Fruit fly (Drosophila melanogaster) whole organism, embryonic: ENCODE data around the gene DCAF12.

Experiments
- CG10147 ChIP-seq: fragments of 200-800 bp; sonication (Bioruptor generic); optimal IDR thresholded peaks from 2 replicates; lab custom pipeline; 2019; ENCODE audit warnings: missing biosample characterization, mild to moderate bottlenecking, missing genetic modification characterization, moderate library complexity
- CG10431 ChIP-seq: fragments of 200-800 bp; sonication (Bioruptor generic); optimal IDR thresholded peaks from 3 replicates; lab custom pipeline; 2018; ENCODE audit warnings: missing biosample characterization, mild to moderate bottlenecking, missing genetic modification characterization
- CG10543 ChIP-seq: fragments of 200-800 bp; sonication (Bioruptor generic); optimal IDR thresholded peaks from 3 replicates; lab custom pipeline; 2017; ENCODE audit warnings: missing biosample characterization, mild to moderate bottlenecking, missing genetic modification characterization, moderate library complexity
- CG11504 ChIP-seq: fragments of 200-800 bp; sonication (Bioruptor generic); optimal IDR thresholded peaks from 3 replicates; lab custom pipeline; 2019; ENCODE audit warnings: missing biosample characterization, mild to moderate bottlenecking, missing genetic modification characterization, moderate library complexity
- CG11723 ChIP-seq: fragments of 200-800 bp; sonication (Bioruptor generic); optimal IDR thresholded peaks from 2 replicates; lab custom pipeline; 2017; ENCODE audit warnings: missing biosample characterization, mild to moderate bottlenecking, missing genetic modification characterization
- CG13894 ChIP-seq: fragments of 200-800 bp; sonication (Bioruptor generic); optimal IDR thresholded peaks from 3 replicates; lab custom pipeline; 2018; ENCODE audit warnings: missing biosample characterization, mild to moderate bottlenecking, missing genetic modification characterization, moderate library complexity
- CG14441 ChIP-seq: fragments of 200-800 bp; sonication (Bioruptor generic); IDR thresholded peaks from 2 replicates; pipeline ENCODE4 v1.3.6; 2022; ENCODE audit warnings: missing biosample characterization, missing genetic modification characterization
- CG15601 ChIP-seq: fragments of 200-800 bp; sonication (Bioruptor generic); optimal IDR thresholded peaks from 3 replicates; lab custom pipeline; 2019; ENCODE audit warnings: missing biosample characterization, mild to moderate bottlenecking, missing genetic modification characterization, moderate library complexity
- CG16813 ChIP-seq: fragments of 200-800 bp; sonication (Bioruptor generic); IDR thresholded peaks from 3 replicates; pipeline ENCODE4 v1.3.6; 2022; ENCODE audit warnings: missing biosample characterization, missing genetic modification characterization; ENCODE audit not compliant: partially characterized antibody
- CG2199 ChIP-seq: fragments of 200-800 bp; sonication (Bioruptor generic); IDR thresholded peaks from 3 replicates; pipeline ENCODE4 v1.3.6; 2022; ENCODE audit warnings: missing biosample characterization, missing genetic modification characterization
- CG3847 ChIP-seq: fragments of 200-800 bp; sonication (Bioruptor generic); IDR thresholded peaks from 2 replicates; pipeline ENCODE4 v1.3.6; 2022; ENCODE audit warnings: missing biosample characterization, missing genetic modification characterization
- CG4404 ChIP-seq: fragments of 200-800 bp; sonication (Bioruptor generic); IDR thresholded peaks from 2 replicates; pipeline ENCODE4 v1.3.6; 2022; ENCODE audit warnings: missing biosample characterization, missing genetic modification characterization
- CG6254 ChIP-seq: fragments of 200-800 bp; sonication (Bioruptor generic); optimal IDR thresholded peaks from 3 replicates; lab custom pipeline; 2017; ENCODE audit warnings: mild to moderate bottlenecking, missing biosample characterization, missing genetic modification reagents, missing genetic modification characterization
- CG6683 ChIP-seq: fragments of 200-800 bp; sonication (Bioruptor generic); optimal IDR thresholded peaks from 2 replicates; lab custom pipeline; 2017; ENCODE audit warnings: missing biosample characterization, mild to moderate bottlenecking, missing genetic modification characterization, missing genetic modification reagents
- CG7357 ChIP-seq: fragments of 200-800 bp; sonication (Bioruptor generic); IDR thresholded peaks from 3 replicates; pipeline ENCODE4 v1.3.6; 2022; ENCODE audit warnings: missing biosample characterization, missing genetic modification characterization
- CG7987 ChIP-seq: fragments of 200-800 bp; sonication (Bioruptor generic); optimal IDR thresholded peaks from 2 replicates; lab custom pipeline; 2018; ENCODE audit warnings: missing biosample characterization, mild to moderate bottlenecking, missing genetic modification characterization, moderate library complexity
- CG8089 ChIP-seq: fragments of 200-800 bp; sonication (Bioruptor generic); optimal IDR thresholded peaks from 3 replicates; lab custom pipeline; 2016; ENCODE audit warnings: missing biosample characterization, missing genetic modification characterization
- CG8388 ChIP-seq: fragments of 200-800 bp; sonication (Bioruptor generic); optimal IDR thresholded peaks from 2 replicates; lab custom pipeline; 2019; ENCODE audit warnings: missing biosample characterization, mild to moderate bottlenecking, missing genetic modification characterization, moderate library complexity
- Camta ChIP-seq: fragments of 200-800 bp; sonication (Bioruptor generic); optimal IDR thresholded peaks from 2 replicates; lab custom pipeline; 2016; ENCODE audit warnings: missing biosample characterization, missing genetic modification characterization
- D19B ChIP-seq: fragments of 200-800 bp; sonication (Bioruptor generic); optimal IDR thresholded peaks from 2 replicates; lab custom pipeline; 2017; ENCODE audit warnings: missing biosample characterization, mild to moderate bottlenecking, missing genetic modification characterization
- Dref ChIP-seq: fragments of 200-800 bp; sonication (Bioruptor generic); IDR thresholded peaks from 2 replicates; pipeline ENCODE4 v1.3.6; 2022; ENCODE audit warnings: missing biosample characterization, missing genetic modification characterization
- Eip74EF ChIP-seq, 2 experiments: fragments of 200-800 bp in 1 of 2; fragments of >200 bp in 1 of 2; sonication (Bioruptor generic) in 1 of 2; optimal IDR thresholded peaks; 2 replicates each; lab custom pipeline; 2017 to 2019; ENCODE audit warnings: missing biosample characterization in 2 of 2, missing genetic modification characterization in 2 of 2, mild to moderate bottlenecking in 1 of 2, moderate library complexity in 1 of 2
- HHEX ChIP-seq: fragments of 200-800 bp; sonication (Bioruptor generic); optimal IDR thresholded peaks from 3 replicates; lab custom pipeline; 2017; ENCODE audit warnings: missing biosample characterization, mild to moderate bottlenecking, missing genetic modification characterization, missing genetic modification reagents
- HLH3B ChIP-seq: fragments of 200-800 bp; sonication (Bioruptor generic); IDR thresholded peaks from 2 replicates; pipeline ENCODE4 v1.3.6; 2022; ENCODE audit warnings: missing biosample characterization, missing genetic modification characterization
- HmgZ ChIP-seq: fragments of 200-800 bp; sonication (Bioruptor generic); optimal IDR thresholded peaks from 2 replicates; lab custom pipeline; 2018; ENCODE audit warnings: missing biosample characterization, mild to moderate bottlenecking, missing genetic modification characterization
- Hr78 ChIP-seq, 2 experiments: fragments of 200-800 bp in 1 of 2; fragments of >200 bp in 1 of 2; sonication (Bioruptor generic) in 1 of 2; optimal IDR thresholded peaks; 2 replicates each; lab custom pipeline; 2017 to 2019; ENCODE audit warnings: missing biosample characterization in 2 of 2, missing genetic modification characterization in 2 of 2, mild to moderate bottlenecking in 1 of 2, moderate library complexity in 1 of 2
- PHDP ChIP-seq: fragments of 200-800 bp; sonication (Bioruptor generic); optimal IDR thresholded peaks from 3 replicates; lab custom pipeline; 2018; ENCODE audit warnings: missing biosample characterization, mild to moderate bottlenecking, missing genetic modification characterization, moderate library complexity
- Poxn ChIP-seq: fragments of 200-800 bp; sonication (Bioruptor generic); IDR thresholded peaks from 2 replicates; pipeline ENCODE4 v1.3.6; 2022; ENCODE audit warnings: missing biosample characterization, missing genetic modification characterization
- Xbp1 ChIP-seq: fragments of 200-800 bp; sonication (Bioruptor generic); optimal IDR thresholded peaks from 3 replicates; lab custom pipeline; 2016; ENCODE audit warnings: missing biosample characterization, mild to moderate bottlenecking, missing genetic modification characterization
- ap ChIP-seq: fragments of 200-800 bp; sonication (Bioruptor generic); IDR thresholded peaks from 2 replicates; pipeline ENCODE4 v1.3.6; 2022; ENCODE audit warnings: missing biosample characterization, missing genetic modification characterization
- bigmax ChIP-seq: fragments of 200-800 bp; sonication (Bioruptor generic); optimal IDR thresholded peaks from 2 replicates; lab custom pipeline; 2018; ENCODE audit warnings: missing biosample characterization, mild to moderate bottlenecking, missing genetic modification characterization
- bowl ChIP-seq: fragments of 200-800 bp; sonication (Bioruptor generic); IDR thresholded peaks from 2 replicates; pipeline ENCODE4 v1.3.6; 2022; ENCODE audit warnings: missing biosample characterization, missing genetic modification characterization
- croc ChIP-seq: fragments of 200-800 bp; sonication (Bioruptor generic); conservative IDR thresholded peaks from 3 replicates; pipeline ENCODE4 v1.3.6; 2022; ENCODE audit warnings: missing biosample characterization, missing genetic modification characterization
- dmrt99B ChIP-seq: fragments of 200-800 bp; sonication (Bioruptor generic); optimal IDR thresholded peaks from 2 replicates; lab custom pipeline; 2018; ENCODE audit warnings: missing biosample characterization, mild to moderate bottlenecking, missing genetic modification characterization, moderate library complexity
- esg ChIP-seq: fragments of 200-800 bp; sonication (Bioruptor generic); conservative IDR thresholded peaks from 2 replicates; pipeline ENCODE4 v1.3.6; 2022; ENCODE audit warnings: missing biosample characterization, missing genetic modification characterization
- gfzf ChIP-seq: fragments of 200-800 bp; sonication (Bioruptor generic); optimal IDR thresholded peaks from 2 replicates; lab custom pipeline; 2016; ENCODE audit warnings: missing biosample characterization, mild to moderate bottlenecking, missing genetic modification characterization, moderate library complexity
- h ChIP-seq: fragments of >200 bp; optimal IDR thresholded peaks from 2 replicates; lab custom pipeline; 2017
- knrl ChIP-seq: fragments of 200-800 bp; sonication (Bioruptor generic); IDR thresholded peaks from 3 replicates; pipeline ENCODE4 v1.3.6; 2022; ENCODE audit warnings: missing biosample characterization, missing genetic modification characterization; ENCODE audit not compliant: partially characterized antibody
- lab ChIP-seq: fragments of 200-800 bp; sonication (Bioruptor generic); optimal IDR thresholded peaks from 3 replicates; lab custom pipeline; 2017; ENCODE audit warnings: missing biosample characterization, missing genetic modification characterization, mild to moderate bottlenecking, moderate library complexity, missing genetic modification reagents
- mld ChIP-seq: fragments of 200-800 bp; sonication (Bioruptor generic); IDR thresholded peaks from 3 replicates; pipeline ENCODE4 v1.3.6; 2022; ENCODE audit warnings: missing biosample characterization, missing genetic modification characterization; ENCODE audit not compliant: partially characterized antibody
- p53 ChIP-seq: fragments of 200-800 bp; sonication (Bioruptor generic); optimal IDR thresholded peaks from 2 replicates; lab custom pipeline; 2016; ENCODE audit warnings: missing biosample characterization, missing genetic modification characterization
- pita ChIP-seq: fragments of 200-800 bp; sonication (Bioruptor generic); optimal IDR thresholded peaks from 2 replicates; lab custom pipeline; 2017; ENCODE audit warnings: missing biosample characterization, mild to moderate bottlenecking, missing genetic modification characterization
- sc ChIP-seq, 3 experiments: fragments of >200 bp in 2 of 3; fragments of 200-800 bp in 1 of 3; sonication (Bioruptor generic) in 1 of 3; optimal IDR thresholded peaks; 2 replicates in 2 of 3; 3 replicates in 1 of 3; lab custom pipeline; 2017; ENCODE audit warnings: mild to moderate bottlenecking in 1 of 3, missing biosample characterization in 1 of 3, missing genetic modification characterization in 1 of 3, missing genetic modification reagents in 1 of 3
- sima ChIP-seq: fragments of 200-800 bp; sonication (Bioruptor generic); optimal IDR thresholded peaks from 2 replicates; lab custom pipeline; 2016; ENCODE audit warnings: missing biosample characterization, missing genetic modification characterization
- toy ChIP-seq: fragments of 200-800 bp; sonication (Bioruptor generic); IDR thresholded peaks from 2 replicates; pipeline ENCODE4 v1.3.6; 2022; ENCODE audit warnings: missing biosample characterization, missing genetic modification characterization
- trh ChIP-seq: fragments of 200-800 bp; sonication (Bioruptor generic); optimal IDR thresholded peaks from 2 replicates; lab custom pipeline; 2016; ENCODE audit warnings: missing biosample characterization, missing genetic modification characterization
- twi ChIP-seq: fragments of 200-800 bp; optimal IDR thresholded peaks from 2 replicates; lab custom pipeline; 2019; ENCODE audit warnings: missing biosample characterization, mild to moderate bottlenecking, missing genetic modification characterization, moderate library complexity
- zen ChIP-seq: fragments of 200-800 bp; sonication (Bioruptor generic); optimal IDR thresholded peaks from 3 replicates; lab custom pipeline; 2018; ENCODE audit warnings: missing biosample characterization, mild to moderate bottlenecking, missing genetic modification characterization, moderate library complexity

DCAF12 gene

dm6 chr3R:11967262-11968029, 49.4 kb downstream of the DCAF12 start, which contains the start of the genes CG12213 and GC1 (continued):
- TF ChIP-seq CG16813 (GFP tag; lab: Robert Waterston, UW) (peak; percentile 99), esg (no peak), sima (no peak), CG10431 (GFP tag; lab: Kevin White, UChicago) (no peak), pita (GFP tag; lab: Kevin White, UChicago) (no peak), h (lab: Kevin White, UChicago) (no peak), CG8089 (GFP tag; lab: Kevin White, UChicago) (no peak), sc (optimal IDR thresholded peaks at IDR 0.05; lab: Kevin White, UChicago) (no peak), sc (GFP tag; optimal IDR thresholded peaks at IDR 0.05; lab: Kevin White, UChicago) (no peak), gfzf (GFP tag; lab: Kevin White, UChicago) (peak; percentile 93), CG6683 (GFP tag; lab: Kevin White, UChicago) (no peak), trh (GFP tag; lab: Kevin White, UChicago) (no peak), CG6254 (GFP tag; lab: Kevin White, UChicago) (no peak), CG11504 (tag; lab: Kevin White, UChicago) (peak; percentile 56), CG15601 (tag; lab: Kevin White, UChicago) (peak; percentile 53), Poxn (no peak), CG4404 (GFP tag; lab: Robert Waterston, UW) (no peak), Camta (GFP tag; lab: Kevin White, UChicago) (no peak), Dref (peak; percentile 76), bigmax (GFP tag; lab: Kevin White, UChicago) (no peak), ap (GFP tag; lab: Robert Waterston, UW) (no peak), HHEX (GFP tag; lab: Kevin White, UChicago) (no peak), CG10543 (no peak), CG8388 (GFP tag; lab: Kevin White, UChicago) (peak; percentile 4), HLH3B (no peak), CG7357 (GFP tag; lab: Robert Waterston, UW) (no peak), croc (no peak), twi (tag; lab: Kevin White, UChicago) (peak; percentile 14), CG7987 (GFP tag; lab: Kevin White, UChicago) (no peak), dmrt99B (tag; lab: Kevin White, UChicago) (no peak), bowl (GFP tag; lab: Robert Waterston, UW) (no peak), mld (GFP tag; lab: Robert Waterston, UW) (peak; percentile 94), CG14441 (GFP tag; lab: Robert Waterston, UW) (no peak), CG10147 (GFP tag; lab: Kevin White, UChicago) (peak; percentile 4), CG13894 (no peak), CG11723 (GFP tag; lab: Kevin White, UChicago) (no peak), zen (peak; percentile 30), D19B (GFP tag; lab: Kevin White, UChicago) (no peak), HmgZ (tag; lab: Kevin White, UChicago) (peak; percentile 21), p53 (GFP tag; lab: Kevin White, UChicago) (no peak), Eip74EF (GFP tag; optimal IDR thresholded peaks at IDR 0.05; lab: Kevin White, UChicago) (no peak), PHDP (no peak), CG2199 (GFP tag; lab: Robert Waterston, UW) (no peak), lab (no peak), knrl (GFP tag; lab: Robert Waterston, UW) (peak; percentile 99), toy (GFP tag; lab: Robert Waterston, UW) (no peak), Xbp1 (GFP tag; lab: Kevin White, UChicago) (peak; percentile 36), Hr78 (GFP tag; optimal IDR thresholded peaks at IDR 0.05; lab: Kevin White, UChicago) (no peak), CG3847 (GFP tag; lab: Robert Waterston, UW) (peak; percentile 69)
